Fruit fly (Drosophila melanogaster): ENCODE data around the gene vri.

The vri gene

dm6 chr2L:5278309-5279130 lies 10.2 kb upstream of the vri start, which contains the start of the genes Nin and Bub1 (continued):
- TF ChIP-seq acj6 (GFP tag; optimal IDR thresholded peaks at IDR 0.05) (no peak), CG10631 (GFP tag; optimal IDR thresholded peaks at IDR 0.05) (no peak), Sox15 (GFP tag; optimal IDR thresholded peaks at IDR 0.05) (peak; percentile 22), CG3919 (GFP tag; optimal IDR thresholded peaks at IDR 0.05) (no peak), Ets96B (tag; optimal IDR thresholded peaks at IDR 0.05) (no peak), CG1621 (tag; optimal IDR thresholded peaks at IDR 0.05) (no peak), CG16779 (tag; optimal IDR thresholded peaks at IDR 0.05) (no peak), fd85E (GFP tag; optimal IDR thresholded peaks at IDR 0.05) (no peak), eg (GFP tag; IDR thresholded peaks at IDR 0.05) (no peak), fd59A (GFP tag; optimal IDR thresholded peaks at IDR 0.05) (no peak), Hr4 (GFP tag; optimal IDR thresholded peaks at IDR 0.05) (no peak), CG8319 (GFP tag; optimal IDR thresholded peaks at IDR 0.05) (no peak), esn (GFP tag; optimal IDR thresholded peaks at IDR 0.05) (peak; percentile 64), Eip75B (GFP tag; optimal IDR thresholded peaks at IDR 0.05) (no peak), salr (GFP tag; optimal IDR thresholded peaks at IDR 0.05) (no peak), CG11762 (GFP tag; optimal IDR thresholded peaks at IDR 0.05; ENCODE audit: insufficient read depth) (no peak), fkh (GFP tag; optimal IDR thresholded peaks at IDR 0.05) (peak; percentile 67), Hr38 (GFP tag; optimal IDR thresholded peaks at IDR 0.05) (no peak), topi (GFP tag; optimal IDR thresholded peaks at IDR 0.05) (no peak), CG31627 (GFP tag; optimal IDR thresholded peaks at IDR 0.05) (peak; percentile 23), lz (GFP tag; optimal IDR thresholded peaks at IDR 0.05) (peak; percentile 49), Eip78C (GFP tag) (peak; percentile 80), Blimp-1 (GFP tag; optimal IDR thresholded peaks at IDR 0.05) (no peak), CG7368 (GFP tag; optimal IDR thresholded peaks at IDR 0.05) (no peak), cyc (GFP tag; optimal IDR thresholded peaks at IDR 0.05) (peak; percentile 17), OdsH (GFP tag; optimal IDR thresholded peaks at IDR 0.05) (no peak), Sox102F (GFP tag; optimal IDR thresholded peaks at IDR 0.05) (no peak), CG8632 (GFP tag; optimal IDR thresholded peaks at IDR 0.05) (no peak), Eip93F (GFP tag; optimal IDR thresholded peaks at IDR 0.05) (no peak), CG6276 (GFP tag; optimal IDR thresholded peaks at IDR 0.05) (no peak), Gug (GFP tag; IDR thresholded peaks at IDR 0.05) (no peak), Sox14 (GFP tag; optimal IDR thresholded peaks at IDR 0.05) (peak; percentile 33), CG15336 (GFP tag; IDR thresholded peaks at IDR 0.05) (no peak), CG11902 (GFP tag; optimal IDR thresholded peaks at IDR 0.05) (peak; percentile 2), Met (GFP tag; optimal IDR thresholded peaks at IDR 0.05) (no peak)

dm6 chr2L:5284820-5285219 lies 3.9 kb upstream of the vri start:
- no peak for TF ChIP-seq CG8632 (GFP tag; optimal IDR thresholded peaks at IDR 0.05)
- TF ChIP-seq Hr4 (GFP tag; optimal IDR thresholded peaks at IDR 0.05): no peak
- TF ChIP-seq vri (GFP tag; optimal IDR thresholded peaks at IDR 0.05): no peak
- TF ChIP-seq OdsH (GFP tag; optimal IDR thresholded peaks at IDR 0.05): no peak
- TF ChIP-seq esn (GFP tag; optimal IDR thresholded peaks at IDR 0.05): no peak
- TF ChIP-seq CG10669 (GFP tag; optimal IDR thresholded peaks at IDR 0.05): no peak
- TF ChIP-seq spab (GFP tag; optimal IDR thresholded peaks at IDR 0.05): peak; percentile 11
- no peak for TF ChIP-seq achi (GFP tag; optimal IDR thresholded peaks at IDR 0.05)
- TF ChIP-seq CG9139 (GFP tag; optimal IDR thresholded peaks at IDR 0.05): no peak
- no peak for TF ChIP-seq Smox (GFP tag; optimal IDR thresholded peaks at IDR 0.05)
- no peak for TF ChIP-seq CG6276 (GFP tag; optimal IDR thresholded peaks at IDR 0.05)
- no peak for TF ChIP-seq pdm3 (GFP tag; optimal IDR thresholded peaks at IDR 0.05)
- TF ChIP-seq dsx (GFP tag; optimal IDR thresholded peaks at IDR 0.05; ENCODE audit: poor library complexity, severe bottlenecking): peak; percentile 10
- no peak for TF ChIP-seq CG10631 (GFP tag; optimal IDR thresholded peaks at IDR 0.05)
- TF ChIP-seq CG6163 (GFP tag; IDR thresholded peaks at IDR 0.05): no peak
- no peak for TF ChIP-seq Lpt (GFP tag; optimal IDR thresholded peaks at IDR 0.05)
- no peak for TF ChIP-seq Sox15 (GFP tag; optimal IDR thresholded peaks at IDR 0.05)
- peak; percentile 38 for TF ChIP-seq CG6808 (GFP tag; optimal IDR thresholded peaks at IDR 0.05)
- peak; percentile 7 for TF ChIP-seq Ets96B (tag; optimal IDR thresholded peaks at IDR 0.05)
- no peak for TF ChIP-seq acj6 (GFP tag; optimal IDR thresholded peaks at IDR 0.05)
- no peak for TF ChIP-seq CG34406 (GFP tag; optimal IDR thresholded peaks at IDR 0.05)
- TF ChIP-seq ss (GFP tag; optimal IDR thresholded peaks at IDR 0.05): peak; percentile 40 to 89
- peak; percentile 28 for TF ChIP-seq Eip78C (GFP tag)
- no peak for TF ChIP-seq CG8319 (GFP tag; optimal IDR thresholded peaks at IDR 0.05)
- TF ChIP-seq CG16779 (tag; optimal IDR thresholded peaks at IDR 0.05): no peak
- no peak for TF ChIP-seq CG4318 (GFP tag; optimal IDR thresholded peaks at IDR 0.05)
- no peak for TF ChIP-seq Gug (GFP tag; IDR thresholded peaks at IDR 0.05)
- no peak for TF ChIP-seq Hr38 (GFP tag; optimal IDR thresholded peaks at IDR 0.05)
